Fruit fly (Drosophila melanogaster) whole organism, pupa: Measurements from ENCODE around the gene Hip14.

ENCODE experiments used
- CG12605 ChIP-seq: fragments of 200-800 bp; sonication (Bioruptor generic); IDR thresholded peaks from 2 replicates; pipeline ENCODE4 v1.3.6; 2022; ENCODE audit warnings: missing biosample characterization, missing genetic modification characterization
- CG15710 ChIP-seq: fragments of 200-800 bp; sonication (Bioruptor generic); optimal IDR thresholded peaks from 2 replicates; lab custom pipeline; 2018; ENCODE audit warnings: missing biosample characterization, mild to moderate bottlenecking, missing genetic modification characterization, moderate library complexity
- CG17806 ChIP-seq: fragments of 200-800 bp; sonication (Bioruptor generic); optimal IDR thresholded peaks from 2 replicates; lab custom pipeline; 2018; ENCODE audit warnings: missing biosample characterization, mild to moderate bottlenecking, missing genetic modification characterization, moderate library complexity
- CG32121 ChIP-seq: fragments of 200-800 bp; sonication (Bioruptor generic); IDR thresholded peaks from 2 replicates; pipeline ENCODE4 v1.3.6; 2022; ENCODE audit warnings: missing biosample characterization, missing genetic modification characterization
- CG34367 ChIP-seq: fragments of 200-800 bp; sonication (Bioruptor generic); optimal IDR thresholded peaks from 2 replicates; lab custom pipeline; 2018; ENCODE audit warnings: missing biosample characterization, mild to moderate bottlenecking, missing genetic modification characterization
- CG8159 ChIP-seq: fragments of 200-800 bp; sonication (Bioruptor generic); optimal IDR thresholded peaks from 3 replicates; lab custom pipeline; 2018; ENCODE audit warnings: missing biosample characterization, mild to moderate bottlenecking, missing genetic modification characterization, moderate library complexity

dm6 chr3L:15975068-15975467 lies 13.0 kb upstream of the Hip14 start, which contains the start of gene CG17026:
- no peak for TF ChIP-seq CG17806 (tag; lab: Kevin White, UChicago)
- no peak for TF ChIP-seq CG8159 (tag; lab: Kevin White, UChicago)
- no peak for TF ChIP-seq CG34367 (tag; lab: Kevin White, UChicago)
- TF ChIP-seq CG15710 (tag; lab: Kevin White, UChicago) = no peak
- TF ChIP-seq CG32121 (GFP tag; lab: Robert Waterston, UW) = no peak
- TF ChIP-seq CG12605 (GFP tag; lab: Robert Waterston, UW) = no peak
